Worm (Caenorhabditis elegans): ENCODE data around the gene F29F11.20.

F29F11.20 gene

ce11 chrV:10714630-10715029, 26.9 kb downstream of the F29F11.20 start:
- peak; percentile 56 for TF ChIP-seq Y55F3AM.14 (GFP tag; optimal IDR thresholded peaks at IDR 0.05)
- no peak for TF ChIP-seq nhr-12 (tag; optimal IDR thresholded peaks at IDR 0.05)
- TF ChIP-seq egl-27 (tag; optimal IDR thresholded peaks at IDR 0.05), result no peak
- TF ChIP-seq aly-2 (tag; optimal IDR thresholded peaks at IDR 0.05), result no peak
- TF ChIP-seq alr-1 (tag; optimal IDR thresholded peaks at IDR 0.05), result no peak
- TF ChIP-seq R02D3.7 (tag; optimal IDR thresholded peaks at IDR 0.05), result no peak
- TF ChIP-seq dmd-4 (tag; optimal IDR thresholded peaks at IDR 0.05), result no peak
- no peak for TF ChIP-seq crh-2 (tag; optimal IDR thresholded peaks at IDR 0.05)

ce11 chrV:10715158-10716152, 27.8 kb downstream of the F29F11.20 start:
- TF ChIP-seq ztf-1 (GFP tag; conservative IDR thresholded peaks at IDR 0.05) (no peak), Y55F3AM.14 (GFP tag; optimal IDR thresholded peaks at IDR 0.05) (peak; percentile 100), unc-62 (GFP tag; optimal IDR thresholded peaks at IDR 0.05) (peak; percentile 90), nhr-23 (tag; optimal IDR thresholded peaks at IDR 0.05) (no peak), skn-1 (tag; optimal IDR thresholded peaks at IDR 0.05) (no peak), unc-39 (tag; optimal IDR thresholded peaks at IDR 0.05) (peak; percentile 43), nhr-25 (tag; optimal IDR thresholded peaks at IDR 0.05) (peak; percentile 94), elt-1 (tag; optimal IDR thresholded peaks at IDR 0.05) (no peak), aly-2 (tag; optimal IDR thresholded peaks at IDR 0.05) (no peak), nhr-6 (tag; optimal IDR thresholded peaks at IDR 0.05) (peak; percentile 85), nhr-129 (tag; optimal IDR thresholded peaks at IDR 0.05) (peak; percentile 89), nhr-21 (tag; optimal IDR thresholded peaks at IDR 0.05) (peak; percentile 91), ztf-11 (tag; optimal IDR thresholded peaks at IDR 0.05) (peak; percentile 13), F13H6.1 (tag; optimal IDR thresholded peaks at IDR 0.05) (peak; percentile 95), crh-2 (tag; optimal IDR thresholded peaks at IDR 0.05) (peak; percentile 90), snpc-4 (tag; optimal IDR thresholded peaks at IDR 0.05) (peak; percentile 95), ceh-16 (tag; optimal IDR thresholded peaks at IDR 0.05) (peak; percentile 94), lsy-2 (tag; optimal IDR thresholded peaks at IDR 0.05) (peak; percentile 42 to 90), ztf-4 (tag; optimal IDR thresholded peaks at IDR 0.05) (peak; percentile 95), mdl-1 (tag; optimal IDR thresholded peaks at IDR 0.05) (peak; percentile 98 to 99), alr-1 (tag; optimal IDR thresholded peaks at IDR 0.05) (no peak), ceh-82 (tag; optimal IDR thresholded peaks at IDR 0.05) (peak; percentile 73), ZK546.5 (tag; optimal IDR thresholded peaks at IDR 0.05) (no peak), dmd-4 (tag; optimal IDR thresholded peaks at IDR 0.05) (no peak), ama-1 (optimal IDR thresholded peaks at IDR 0.05) (peak; percentile 81), nhr-11 (tag; optimal IDR thresholded peaks at IDR 0.05) (no peak), gmeb-1 (tag; optimal IDR thresholded peaks at IDR 0.05) (peak; percentile 75), sma-9 (GFP tag; optimal IDR thresholded peaks at IDR 0.05) (peak; percentile 99), sma-9 (tag; optimal IDR thresholded peaks at IDR 0.05) (no peak), nhr-12 (tag; optimal IDR thresholded peaks at IDR 0.05) (peak; percentile 16), mbf-1 (tag; optimal IDR thresholded peaks at IDR 0.05) (no peak), C34F6.9 (tag; optimal IDR thresholded peaks at IDR 0.05) (peak; percentile 95), lin-39 (tag; optimal IDR thresholded peaks at IDR 0.05) (peak; percentile 17), nhr-237 (tag; optimal IDR thresholded peaks at IDR 0.05) (no peak), lin-13 (GFP tag; optimal IDR thresholded peaks at IDR 0.05) (peak; percentile 87), sem-4 (tag; optimal IDR thresholded peaks at IDR 0.05) (peak; percentile 98), lin-11 (tag; optimal IDR thresholded peaks at IDR 0.05) (peak; percentile 90), R02D3.7 (tag; optimal IDR thresholded peaks at IDR 0.05) (no peak), blmp-1 (tag; optimal IDR thresholded peaks at IDR 0.05; ENCODE audit: insufficient read depth) (peak; percentile 80), elt-3 (tag; optimal IDR thresholded peaks at IDR 0.05) (no peak), fos-1 (tag; optimal IDR thresholded peaks at IDR 0.05) (peak; percentile 74), zag-1 (tag; optimal IDR thresholded peaks at IDR 0.05) (peak; percentile 94), nhr-77 (tag; optimal IDR thresholded peaks at IDR 0.05) (no peak), nhr-10 (tag; optimal IDR thresholded peaks at IDR 0.05) (no peak), egl-27 (tag; optimal IDR thresholded peaks at IDR 0.05) (peak; percentile 87), sma-3 (GFP tag; optimal IDR thresholded peaks at IDR 0.05) (peak; percentile 49), unc-55 (GFP tag; optimal IDR thresholded peaks at IDR 0.05) (peak; percentile 90), peb-1 (tag; optimal IDR thresholded peaks at IDR 0.05) (no peak), mab-5 (tag; optimal IDR thresholded peaks at IDR 0.05) (peak; percentile 84)
